Fruit fly (Drosophila melanogaster) whole organism, wandering third instar larva: ENCODE data around the gene rtet.

ENCODE experiments used
- Abd-B ChIP-seq: fragments of >200 bp; optimal IDR thresholded peaks from 2 replicates; lab custom pipeline; 2017; ENCODE audit warnings: missing biosample characterization, missing genetic modification characterization
- CG32264 ChIP-seq: fragments of 200-800 bp; sonication (Bioruptor generic); optimal IDR thresholded peaks from 2 replicates; lab custom pipeline; 2016; ENCODE audit warnings: missing biosample characterization, missing genetic modification characterization
- CG9705 ChIP-seq: fragments of 200-800 bp; sonication (Bioruptor generic); optimal IDR thresholded peaks from 2 replicates; lab custom pipeline; 2018; ENCODE audit warnings: missing biosample characterization, mild to moderate bottlenecking, missing genetic modification characterization
- CrebA ChIP-seq: fragments of 200-800 bp; sonication (Bioruptor generic); optimal IDR thresholded peaks from 2 replicates; lab custom pipeline; 2016; ENCODE audit warnings: missing biosample characterization, mild to moderate bottlenecking, missing genetic modification characterization, borderline replicate concordance
- Dfd ChIP-seq: fragments of >200 bp; optimal IDR thresholded peaks from 2 replicates; lab custom pipeline; 2017; ENCODE audit warnings: missing biosample characterization, missing genetic modification characterization
- Dif ChIP-seq: fragments of 200-275, 200-300 bp; sonication (Bioruptor generic); optimal IDR thresholded peaks from 2 replicates; lab custom pipeline; 2018; ENCODE audit warnings: missing biosample characterization, missing genetic modification characterization; ENCODE audit not compliant: partially characterized antibody
- GATAd ChIP-seq: sonication (Bioruptor generic); optimal IDR thresholded peaks from 2 replicates; lab custom pipeline; 2016; ENCODE audit warnings: missing biosample characterization, missing genetic modification characterization
- HLH106 ChIP-seq: fragments of 200-800 bp; optimal IDR thresholded peaks from 3 replicates; lab custom pipeline; 2019; ENCODE audit warnings: missing biosample characterization, mild to moderate bottlenecking, missing genetic modification characterization, moderate library complexity
- Hnf4 ChIP-seq: fragments of 200-800 bp; sonication (Bioruptor generic); optimal IDR thresholded peaks from 2 replicates; lab custom pipeline; 2016; ENCODE audit warnings: missing biosample characterization, mild to moderate bottlenecking, missing genetic modification characterization
- Hr78 ChIP-seq: fragments of >200 bp; optimal IDR thresholded peaks from 2 replicates; lab custom pipeline; 2017; ENCODE audit warnings: missing biosample characterization, missing genetic modification characterization
- Hr83 ChIP-seq: fragments of 200-300 bp; sonication (Bioruptor generic); optimal IDR thresholded peaks from 2 replicates; lab custom pipeline; 2016; ENCODE audit warnings: missing biosample characterization, mild to moderate bottlenecking, missing genetic modification characterization, moderate library complexity; ENCODE audit not compliant: poor library complexity, severe bottlenecking
- Jra ChIP-seq: sonication (Bioruptor generic); optimal IDR thresholded peaks from 2 replicates; lab custom pipeline; 2016; ENCODE audit warnings: missing biosample characterization, missing genetic modification characterization
- Mio ChIP-seq: sonication (Bioruptor generic); optimal IDR thresholded peaks from 2 replicates; lab custom pipeline; 2016; ENCODE audit warnings: missing biosample characterization, missing genetic modification characterization
- Myc ChIP-seq: fragments of >200 bp; optimal IDR thresholded peaks from 2 replicates; lab custom pipeline; 2017
- N ChIP-seq: fragments of >200 bp; optimal IDR thresholded peaks from 2 replicates; lab custom pipeline; 2018; ENCODE audit warnings: missing biosample characterization, missing external identifiers, missing genetic modification characterization
- OdsH ChIP-seq: fragments of 200-800 bp; sonication (Bioruptor generic); optimal IDR thresholded peaks from 2 replicates; lab custom pipeline; 2016; ENCODE audit warnings: missing biosample characterization, mild to moderate bottlenecking, missing genetic modification characterization
- Rel ChIP-seq, 2 experiments: fragments of 200-800 bp; sonication (Bioruptor generic) in 1 of 2; optimal IDR thresholded peaks; 2 replicates in 1 of 2; 3 replicates in 1 of 2; lab custom pipeline; 2016 to 2019; ENCODE audit warnings: mild to moderate bottlenecking in 2 of 2, missing biosample characterization in 2 of 2, missing genetic modification characterization in 2 of 2, moderate library complexity in 1 of 2
- Sp1 ChIP-seq: fragments of 200-800 bp; sonication (Bioruptor generic); optimal IDR thresholded peaks from 3 replicates; lab custom pipeline; 2019; ENCODE audit warnings: missing biosample characterization, mild to moderate bottlenecking, missing genetic modification characterization, moderate library complexity
- Vsx2 ChIP-seq: fragments of 200-300, 225-300 bp; sonication (Bioruptor generic); optimal IDR thresholded peaks from 2 replicates; lab custom pipeline; 2018; ENCODE audit warnings: missing biosample characterization, missing genetic modification characterization; ENCODE audit not compliant: partially characterized antibody
- br ChIP-seq: fragments of 200-800 bp; sonication (Bioruptor generic); optimal IDR thresholded peaks from 2 replicates; lab custom pipeline; 2016; ENCODE audit warnings: missing biosample characterization, missing genetic modification characterization
- brk ChIP-seq: fragments of 200-800 bp; sonication (Bioruptor generic); optimal IDR thresholded peaks from 2 replicates; lab custom pipeline; 2016; ENCODE audit warnings: missing biosample characterization, mild to moderate bottlenecking, missing genetic modification characterization
- dl ChIP-seq, 2 experiments: fragments of 175-275, 200-275 bp in 1 of 2; fragments of 200-275 bp in 1 of 2; sonication (Bioruptor generic); optimal IDR thresholded peaks; lab custom pipeline; 2018; ENCODE audit warnings: mild to moderate bottlenecking in 2 of 2, missing biosample characterization in 2 of 2, missing genetic modification characterization in 2 of 2, moderate library complexity in 2 of 2; ENCODE audit not compliant: partially characterized antibody in 2 of 2, insufficient read depth in 1 of 2
- dmrt93B ChIP-seq: fragments of 200-800 bp; sonication (Bioruptor generic); optimal IDR thresholded peaks from 2 replicates; lab custom pipeline; 2018; ENCODE audit warnings: missing biosample characterization, mild to moderate bottlenecking, missing genetic modification characterization
- dsf ChIP-seq: sonication (Bioruptor generic); optimal IDR thresholded peaks from 2 replicates; lab custom pipeline; 2016; ENCODE audit warnings: missing biosample characterization, missing genetic modification characterization, borderline replicate concordance
- ey ChIP-seq: fragments of 200-800 bp; sonication (Bioruptor generic); optimal IDR thresholded peaks from 2 replicates; lab custom pipeline; 2016; ENCODE audit warnings: missing biosample characterization, missing genetic modification characterization
- foxo ChIP-seq, 2 experiments: fragments of 200-800 bp; sonication (Bioruptor generic); optimal IDR thresholded peaks; 2 replicates in 1 of 2; 3 replicates in 1 of 2; lab custom pipeline; 2016 to 2017; ENCODE audit warnings: missing biosample characterization in 2 of 2, missing genetic modification characterization in 2 of 2
- fru ChIP-seq: fragments of 200-800 bp; sonication (Bioruptor generic); optimal IDR thresholded peaks from 3 replicates; lab custom pipeline; 2016; ENCODE audit warnings: missing biosample characterization, mild to moderate bottlenecking, missing genetic modification characterization
- h ChIP-seq: fragments of 200-800 bp; sonication (Bioruptor generic); optimal IDR thresholded peaks from 3 replicates; lab custom pipeline; 2016; ENCODE audit warnings: missing biosample characterization, mild to moderate bottlenecking, missing genetic modification characterization
- jim ChIP-seq: fragments of 175-275, 200-325 bp; sonication (Bioruptor generic); optimal IDR thresholded peaks from 2 replicates; lab custom pipeline; 2016; ENCODE audit warnings: missing biosample characterization, mild to moderate bottlenecking, missing genetic modification characterization
- lola ChIP-seq: fragments of >200 bp; optimal IDR thresholded peaks from 2 replicates; lab custom pipeline; 2017; ENCODE audit warnings: missing biosample characterization, missing genetic modification characterization
- pan ChIP-seq: fragments of >200 bp; optimal IDR thresholded peaks from 2 replicates; lab custom pipeline; 2017
- psq ChIP-seq: fragments of 200-800 bp; sonication (Bioruptor generic); optimal IDR thresholded peaks from 3 replicates; lab custom pipeline; 2017; ENCODE audit warnings: missing biosample characterization, mild to moderate bottlenecking, missing genetic modification characterization, moderate library complexity
- rgr ChIP-seq: fragments of 200-800 bp; sonication (Bioruptor generic); optimal IDR thresholded peaks from 3 replicates; lab custom pipeline; 2016; ENCODE audit warnings: missing biosample characterization, mild to moderate bottlenecking, missing genetic modification characterization
- sage ChIP-seq: fragments of 200-800 bp; sonication (Bioruptor generic); optimal IDR thresholded peaks from 2 replicates; lab custom pipeline; 2016; ENCODE audit warnings: missing biosample characterization, mild to moderate bottlenecking, missing genetic modification characterization
- sv ChIP-seq: fragments of 200-800 bp; sonication (Bioruptor generic); optimal IDR thresholded peaks from 3 replicates; lab custom pipeline; 2016; ENCODE audit warnings: missing biosample characterization, missing genetic modification characterization
- tai ChIP-seq: sonication (Bioruptor generic); optimal IDR thresholded peaks from 2 replicates; lab custom pipeline; 2016; ENCODE audit warnings: missing biosample characterization, missing genetic modification characterization
- usp ChIP-seq: fragments of >200 bp; optimal IDR thresholded peaks from 2 replicates; lab custom pipeline; 2017; ENCODE audit warnings: missing biosample characterization, missing genetic modification characterization
- woc ChIP-seq: sonication (Bioruptor generic); optimal IDR thresholded peaks from 2 replicates; lab custom pipeline; 2016; ENCODE audit warnings: missing biosample characterization, mild to moderate bottlenecking, missing genetic modification characterization

Gene rtet

dm6 chr3R:21064000-21064924 lies 44.0 kb upstream of the rtet start, which contains the start of gene Cortactin:
Gene Cortactin (minus strand): TSS chr3R:21064471.
- TF ChIP-seq N (GFP tag; lab: Kevin White, UChicago), result no peak
- peak; percentile 4 to 44 for TF ChIP-seq dl (GFP tag; optimal IDR thresholded peaks at IDR 0.05; lab: Kevin White, UChicago; ENCODE audit: insufficient read depth in 1 of 2, partially characterized antibody in 2 of 2)
- TF ChIP-seq Hr83 (GFP tag; lab: Kevin White, UChicago), result peak; percentile 10
- no peak for TF ChIP-seq Hr78
- TF ChIP-seq sage, result no peak
- TF ChIP-seq sv (GFP tag; lab: Kevin White, UChicago), result no peak
- TF ChIP-seq GATAd (GFP tag; lab: Kevin White, UChicago), result no peak
- no peak for TF ChIP-seq lola
- TF ChIP-seq psq (GFP tag; lab: Kevin White, UChicago), result no peak
- TF ChIP-seq Dif (GFP tag; lab: Kevin White, UChicago), result peak; percentile 91
- no peak for TF ChIP-seq rgr (GFP tag; lab: Kevin White, UChicago)
- TF ChIP-seq Hnf4, result peak; percentile 11
- peak; percentile 27 for TF ChIP-seq Jra (GFP tag; lab: Kevin White, UChicago)
- no peak for TF ChIP-seq CrebA (GFP tag; lab: Kevin White, UChicago)
- no peak for TF ChIP-seq tai (GFP tag; lab: Kevin White, UChicago)
- no peak for TF ChIP-seq foxo (GFP tag; optimal IDR thresholded peaks at IDR 0.05; lab: Kevin White, UChicago)
- TF ChIP-seq Myc (lab: Kevin White, UChicago), result peak; percentile 37
- no peak for TF ChIP-seq OdsH (GFP tag; lab: Kevin White, UChicago)
- TF ChIP-seq Mio, result no peak
- TF ChIP-seq, all 38 proteins: peak for 6

- TF ChIP-seq dmrt93B (GFP tag; lab: Kevin White, UChicago) (no peak), Sp1 (peak; percentile 64), GATAd (GFP tag; lab: Kevin White, UChicago) (no peak), tai (GFP tag; lab: Kevin White, UChicago) (no peak), h (GFP tag; lab: Kevin White, UChicago) (peak; percentile 55), pan (lab: Kevin White, UChicago) (no peak), Hr83 (GFP tag; lab: Kevin White, UChicago) (peak; percentile 91), Rel (GFP tag; optimal IDR thresholded peaks at IDR 0.05; lab: Kevin White, UChicago) (no peak), Rel (tag; optimal IDR thresholded peaks at IDR 0.05; lab: Kevin White, UChicago) (peak; percentile 44), Jra (GFP tag; lab: Kevin White, UChicago) (peak; percentile 66), OdsH (GFP tag; lab: Kevin White, UChicago) (peak; percentile 47), usp (no peak), fru (GFP tag; lab: Kevin White, UChicago) (peak; percentile 47), Dif (GFP tag; lab: Kevin White, UChicago) (peak; percentile 72), CG9705 (no peak), CrebA (GFP tag; lab: Kevin White, UChicago) (no peak), Dfd (GFP tag; lab: Kevin White, UChicago) (no peak), N (GFP tag; lab: Kevin White, UChicago) (no peak), dl (GFP tag; optimal IDR thresholded peaks at IDR 0.05; lab: Kevin White, UChicago; ENCODE audit: insufficient read depth in 1 of 2, partially characterized antibody in 2 of 2) (no peak), Hr78 (no peak), Hnf4 (peak; percentile 39), brk (no peak), sage (no peak), psq (GFP tag; lab: Kevin White, UChicago) (no peak), lola (no peak), Mio (no peak), foxo (GFP tag; optimal IDR thresholded peaks at IDR 0.05; lab: Kevin White, UChicago) (peak in 1 of 2 experiments; percentile 36), jim (no peak), Abd-B (GFP tag; lab: Kevin White, UChicago) (no peak), Myc (lab: Kevin White, UChicago) (no peak), HLH106 (tag; lab: Kevin White, UChicago) (peak; percentile 3), br (peak; percentile 52), rgr (GFP tag; lab: Kevin White, UChicago) (peak; percentile 79), sv (GFP tag; lab: Kevin White, UChicago) (peak; percentile 3), woc (GFP tag; lab: Kevin White, UChicago) (no peak), ey (GFP tag; lab: Kevin White, UChicago) (no peak), Vsx2 (no peak), dsf (no peak), CG32264 (GFP tag; lab: Kevin White, UChicago) (peak; percentile 28)
Observed at dm6 chr3R:21065010-21065695, 43.1 kb upstream of the rtet start, which contains the start of gene AnxB9. Gene AnxB9 (plus strand): TSS chr3R:21065241.
